Worm (Caenorhabditis elegans) whole organism, late embryonic: ENCODE results near the gene C01G10.10.
"Not testable (repeated sequence)": the region's sequence is repeated elsewhere in the genome, so short reads cannot be mapped to it uniquely, and the experiment has no call there.

ENCODE experiments used
- C38D4.7 ChIP-seq: fragments of 200-800 bp; sonication (Bioruptor generic); optimal IDR thresholded peaks from 2 replicates; lab custom pipeline; 2018; ENCODE audit warnings: mild to moderate bottlenecking, missing genetic modification characterization, moderate library complexity, missing compliant biosample characterization
- F13H6.1 ChIP-seq: sonication (generic microtip); optimal IDR thresholded peaks from 2 replicates; lab custom pipeline; 2016; ENCODE audit warnings: missing genetic modification characterization, missing compliant biosample characterization
- K09A11.1 ChIP-seq: sonication (generic microtip); optimal IDR thresholded peaks from 2 replicates; lab custom pipeline; 2017; ENCODE audit warnings: antibody characterized with exemption, mild to moderate bottlenecking, missing genetic modification characterization, missing compliant biosample characterization; ENCODE audit not compliant: insufficient read depth
- Y22D7AL.16 ChIP-seq: sonication (generic microtip); optimal IDR thresholded peaks from 2 replicates; lab custom pipeline; 2016; ENCODE audit warnings: missing genetic modification characterization, missing compliant biosample characterization
- ahr-1 ChIP-seq: sonication (generic microtip); optimal IDR thresholded peaks from 2 replicates; lab custom pipeline; 2016; ENCODE audit warnings: missing genetic modification characterization, missing compliant biosample characterization
- ceh-18 ChIP-seq: sonication (generic microtip); optimal IDR thresholded peaks from 2 replicates; lab custom pipeline; 2016; ENCODE audit warnings: missing genetic modification characterization, missing compliant biosample characterization
- ceh-2 ChIP-seq: sonication (generic microtip); optimal IDR thresholded peaks from 2 replicates; lab custom pipeline; 2016; ENCODE audit warnings: missing genotype, missing genetic modification characterization, missing compliant biosample characterization
- ceh-22 ChIP-seq: sonication (generic microtip); optimal IDR thresholded peaks from 2 replicates; lab custom pipeline; 2017; ENCODE audit warnings: missing biosample characterization, missing genetic modification characterization
- ceh-24 ChIP-seq: sonication (generic microtip); optimal IDR thresholded peaks from 2 replicates; lab custom pipeline; 2016; ENCODE audit warnings: mild to moderate bottlenecking, missing genetic modification characterization, missing compliant biosample characterization
- ceh-30 ChIP-seq: fragments of 150-350 bp; optimal IDR thresholded peaks from 2 replicates; lab custom pipeline; 2014; ENCODE audit warnings: missing biosample characterization, missing genetic modification characterization
- ceh-31 ChIP-seq: sonication (generic microtip); optimal IDR thresholded peaks from 2 replicates; lab custom pipeline; 2016; ENCODE audit warnings: missing genetic modification characterization, missing compliant biosample characterization
- ceh-34 ChIP-seq: sonication (generic microtip); optimal IDR thresholded peaks from 2 replicates; lab custom pipeline; 2016; ENCODE audit warnings: mild to moderate bottlenecking, missing genetic modification characterization, missing compliant biosample characterization
- ceh-45 ChIP-seq: fragments of 200-800 bp; sonication (Bioruptor generic); IDR thresholded peaks from 2 replicates; pipeline ENCODE4 v1.3.6; 2022; ENCODE audit warnings: missing genetic modification reagents, missing genetic modification characterization, missing compliant biosample characterization
- ceh-48 ChIP-seq: sonication (generic microtip); optimal IDR thresholded peaks from 2 replicates; lab custom pipeline; 2016; ENCODE audit warnings: missing genetic modification characterization, inconsistent platforms, missing compliant biosample characterization
- ceh-6 ChIP-seq: fragments of 200-800 bp; sonication (Bioruptor generic); optimal IDR thresholded peaks from 2 replicates; lab custom pipeline; 2018; ENCODE audit warnings: mild to moderate bottlenecking, missing genetic modification characterization, missing compliant biosample characterization
- dmd-4 ChIP-seq: sonication (generic microtip); optimal IDR thresholded peaks from 2 replicates; lab custom pipeline; 2016; ENCODE audit warnings: borderline replicate concordance, missing genetic modification characterization, missing compliant biosample characterization
- dve-1 ChIP-seq: sonication (generic microtip); optimal IDR thresholded peaks from 2 replicates; lab custom pipeline; 2017; ENCODE audit warnings: antibody characterized with exemption, mild to moderate bottlenecking, missing genetic modification characterization, missing compliant biosample characterization
- ets-4 ChIP-seq: sonication (generic microtip); optimal IDR thresholded peaks from 2 replicates; lab custom pipeline; 2016; ENCODE audit warnings: missing genetic modification characterization, missing compliant biosample characterization
- fkh-10 ChIP-seq: fragments of 150-350 bp; optimal IDR thresholded peaks from 2 replicates; lab custom pipeline; 2014; ENCODE audit warnings: missing biosample characterization, missing genetic modification reagents, missing genetic modification characterization
- fkh-6 ChIP-seq: sonication (generic microtip); optimal IDR thresholded peaks from 2 replicates; lab custom pipeline; 2016; ENCODE audit warnings: missing genetic modification characterization, missing compliant biosample characterization
- hlh-30 ChIP-seq: sonication (generic microtip); optimal IDR thresholded peaks from 2 replicates; lab custom pipeline; 2017; ENCODE audit warnings: antibody characterized with exemption, missing genetic modification characterization, missing compliant biosample characterization; ENCODE audit not compliant: insufficient read depth
- hlh-8 ChIP-seq: sonication (generic microtip); optimal IDR thresholded peaks from 2 replicates; lab custom pipeline; 2016; ENCODE audit warnings: missing genotype, missing genetic modification characterization, missing compliant biosample characterization
- lim-6 ChIP-seq: sonication (generic microtip); optimal IDR thresholded peaks from 2 replicates; lab custom pipeline; 2016; ENCODE audit warnings: missing genetic modification characterization, missing compliant biosample characterization
- lin-11 ChIP-seq: fragments of 200-800 bp; sonication (Bioruptor generic); optimal IDR thresholded peaks from 2 replicates; lab custom pipeline; 2018; ENCODE audit warnings: mild to moderate bottlenecking, missing genetic modification characterization, missing compliant biosample characterization
- nfya-1 ChIP-seq: sonication (generic microtip); optimal IDR thresholded peaks from 2 replicates; lab custom pipeline; 2017; ENCODE audit warnings: missing genetic modification characterization, mild to moderate bottlenecking, missing compliant biosample characterization, antibody characterized with exemption, moderate library complexity
- nhr-11 ChIP-seq: fragments of 150-350 bp; optimal IDR thresholded peaks from 2 replicates; lab custom pipeline; 2014; ENCODE audit warnings: missing biosample characterization, missing genetic modification characterization
- nhr-232 ChIP-seq: sonication (generic microtip); optimal IDR thresholded peaks from 2 replicates; lab custom pipeline; 2016; ENCODE audit warnings: missing genetic modification characterization, missing compliant biosample characterization
- npax-4 ChIP-seq: sonication (generic microtip); optimal IDR thresholded peaks from 2 replicates; lab custom pipeline; 2016; ENCODE audit warnings: missing genetic modification characterization, missing compliant biosample characterization
- odd-2 ChIP-seq: sonication (generic microtip); optimal IDR thresholded peaks from 2 replicates; lab custom pipeline; 2017; ENCODE audit warnings: antibody characterized with exemption, mild to moderate bottlenecking, missing genetic modification characterization, missing compliant biosample characterization
- pha-2 ChIP-seq: sonication (generic microtip); optimal IDR thresholded peaks from 2 replicates; lab custom pipeline; 2017; ENCODE audit warnings: mild to moderate bottlenecking, missing genetic modification characterization, missing compliant biosample characterization
- pqm-1 ChIP-seq: sonication (generic microtip); optimal IDR thresholded peaks from 2 replicates; lab custom pipeline; 2016; ENCODE audit warnings: missing genetic modification characterization, missing compliant biosample characterization
- pros-1 ChIP-seq: fragments of 150-350 bp; optimal IDR thresholded peaks from 2 replicates; lab custom pipeline; 2014; ENCODE audit warnings: missing biosample characterization, missing genetic modification reagents, missing genetic modification characterization
- ref-2 ChIP-seq: sonication (generic microtip); optimal IDR thresholded peaks from 2 replicates; lab custom pipeline; 2016; ENCODE audit warnings: missing genetic modification characterization, missing compliant biosample characterization
- syd-9 ChIP-seq: sonication (generic microtip); optimal IDR thresholded peaks from 2 replicates; lab custom pipeline; 2016; ENCODE audit warnings: mild to moderate bottlenecking, missing genetic modification characterization, moderate library complexity, missing compliant biosample characterization
- tbx-7 ChIP-seq: sonication (generic microtip); optimal IDR thresholded peaks from 2 replicates; lab custom pipeline; 2016; ENCODE audit warnings: missing genotype, missing genetic modification characterization, missing compliant biosample characterization
- unc-3 ChIP-seq, 2 experiments: fragments of 200-800 bp in 1 of 2; sonication (Bioruptor generic) in 1 of 2; sonication (generic microtip) in 1 of 2; conservative IDR thresholded peaks in 1 of 2; optimal IDR thresholded peaks in 1 of 2; 2 replicates each; pipeline versions ENCODE4 v1.3.6 to Lab custom; 2016 to 2022; ENCODE audit warnings: missing compliant biosample characterization in 2 of 2, missing genetic modification characterization in 2 of 2, missing genetic modification reagents in 1 of 2
- unc-86 ChIP-seq: sonication (generic microtip); optimal IDR thresholded peaks from 2 replicates; lab custom pipeline; 2016; ENCODE audit warnings: missing genetic modification characterization, missing compliant biosample characterization
- zip-5 ChIP-seq: sonication (generic microtip); optimal IDR thresholded peaks from 2 replicates; lab custom pipeline; 2016; ENCODE audit warnings: missing genetic modification characterization, missing compliant biosample characterization
- ztf-16 ChIP-seq: sonication (generic microtip); optimal IDR thresholded peaks from 2 replicates; lab custom pipeline; 2017; ENCODE audit warnings: missing genetic modification characterization, missing compliant biosample characterization

The C01G10.10 gene

DNA sequence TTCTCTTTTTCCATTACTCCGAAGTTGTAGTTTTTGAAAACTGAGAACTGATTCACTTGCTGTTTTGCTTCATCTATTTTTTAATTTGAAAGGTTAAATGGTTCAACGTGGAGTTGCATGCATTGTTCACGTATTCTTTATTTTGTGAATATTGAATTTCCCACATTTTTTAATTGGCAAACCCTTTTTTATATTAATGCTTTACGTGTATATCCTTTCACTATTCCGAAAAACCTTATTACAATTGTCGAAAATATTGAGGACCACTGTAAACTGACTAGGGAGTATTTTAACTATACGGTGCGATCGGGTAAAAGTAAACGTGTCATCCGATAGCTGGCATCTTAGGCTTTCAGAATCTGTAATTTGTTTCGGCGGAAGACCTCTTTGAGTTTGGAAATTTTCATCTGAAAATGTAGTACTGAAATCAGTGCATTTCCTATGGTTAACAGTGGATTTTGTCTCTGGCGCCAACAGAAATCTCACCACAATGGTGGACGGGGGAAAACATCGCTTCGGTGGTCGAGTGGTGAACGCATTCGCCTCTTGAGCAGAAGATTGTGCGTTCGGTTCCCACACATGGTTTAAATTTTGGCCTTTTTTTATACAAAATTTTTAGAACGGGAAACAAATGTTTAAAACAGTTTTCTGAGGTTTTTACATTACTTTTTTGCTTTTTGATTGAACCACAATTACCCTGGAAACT lies 23.8 kb upstream of the C01G10.10 start, which contains the start of gene C01G10.14:
TSS of gene C01G10.14 (minus strand) at position 51 of the 706 bp plus-strand sequence.
- TF ChIP-seq ceh-45 (GFP tag; lab: Robert Waterston, UW); fkh-6 (tag; lab: Kevin White, UChicago); pros-1 (tag; lab: Kevin White, UChicago): not testable (repeated sequence)

DNA sequence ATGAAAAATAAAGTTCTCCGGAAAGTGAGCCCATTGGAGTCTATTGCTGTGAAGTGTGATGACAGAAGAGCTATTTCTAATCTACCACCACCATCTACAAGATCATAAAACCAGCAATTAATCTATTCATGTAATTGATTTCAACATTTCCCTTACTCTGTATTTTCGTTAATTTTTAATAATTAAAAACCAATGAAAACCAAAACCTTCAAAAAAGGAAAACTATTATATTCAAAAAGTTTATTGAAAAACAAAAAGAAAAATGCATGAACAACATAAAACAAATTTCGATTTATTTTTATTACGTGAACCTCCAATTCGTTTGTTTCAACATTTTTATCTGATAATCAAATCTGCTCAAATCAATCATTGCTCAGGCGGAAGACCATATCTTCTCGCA lies 17.2 kb upstream of the C01G10.10 start, which contains the start of gene C01G10.1:
TSS of gene C01G10.1 (plus strand) at position 301 of the 400 bp plus-strand sequence.
- TF ChIP-seq nhr-11 (tag; lab: Kevin White, UChicago) = no peak
- no peak for TF ChIP-seq C38D4.7 (GFP tag; lab: Kevin White, UChicago)
- TF ChIP-seq nhr-232 (tag; lab: Kevin White, UChicago) = no peak
- TF ChIP-seq ceh-24 (tag; lab: Kevin White, UChicago) = no peak
- no peak for TF ChIP-seq odd-2
- TF ChIP-seq pha-2 (tag; lab: Kevin White, UChicago) = no peak
- no peak for TF ChIP-seq ceh-2 (tag; lab: Kevin White, UChicago)
- TF ChIP-seq ztf-16 = no peak
- TF ChIP-seq dmd-4 (tag; lab: Kevin White, UChicago) = no peak
- TF ChIP-seq nfya-1 (tag; lab: Kevin White, UChicago) = no peak
- no peak for TF ChIP-seq ceh-6 (GFP tag; lab: Kevin White, UChicago)
- TF ChIP-seq ceh-30 = no peak
- TF ChIP-seq pros-1 (tag; lab: Kevin White, UChicago) = no peak
- no peak for TF ChIP-seq pqm-1 (tag; lab: Kevin White, UChicago)
- TF ChIP-seq ceh-22 (tag; lab: Kevin White, UChicago) = no peak
- TF ChIP-seq lim-6 = no peak
- no peak for TF ChIP-seq unc-3 (GFP tag; conservative IDR thresholded peaks at IDR 0.05; lab: Robert Waterston, UW)
- no peak for TF ChIP-seq unc-3 (tag; optimal IDR thresholded peaks at IDR 0.05; lab: Kevin White, UChicago)
- TF ChIP-seq ref-2 = no peak

DNA sequence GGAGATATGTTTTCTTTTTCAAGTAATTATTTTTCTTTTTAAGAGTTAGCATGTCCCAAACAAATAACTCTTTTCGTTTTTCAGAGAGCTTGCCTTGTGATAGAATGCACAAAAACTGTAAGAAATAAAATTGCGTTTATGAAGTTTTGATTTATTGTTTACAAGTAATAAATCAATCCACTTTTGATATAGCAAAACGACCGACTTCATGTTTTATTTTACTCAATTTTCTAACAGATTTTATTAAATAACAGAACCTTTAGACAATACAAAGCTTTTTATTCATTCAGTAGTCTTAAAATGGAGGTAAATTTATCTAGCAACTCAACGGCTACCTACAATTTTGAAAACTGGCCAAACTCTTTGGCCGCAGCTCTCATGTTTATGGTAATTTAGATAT lies 12.5 kb upstream of the C01G10.10 start, which contains the start of gene srx-78:
TSS of gene srx-78 (plus strand) at position 301 of the 400 bp plus-strand sequence.
- no peak for TF ChIP-seq unc-86 (tag; lab: Kevin White, UChicago)
- TF ChIP-seq ceh-22 (tag; lab: Kevin White, UChicago) = no peak
- TF ChIP-seq tbx-7 (tag; lab: Kevin White, UChicago) = no peak
- no peak for TF ChIP-seq lin-11 (tag; lab: Kevin White, UChicago)
- no peak for TF ChIP-seq syd-9 (tag; lab: Kevin White, UChicago)
- no peak for TF ChIP-seq hlh-30 (tag; lab: Kevin White, UChicago)
- no peak for TF ChIP-seq npax-4 (tag; lab: Kevin White, UChicago)
- TF ChIP-seq ceh-48 = no peak
- no peak for TF ChIP-seq ceh-45 (GFP tag; lab: Robert Waterston, UW)
- no peak for TF ChIP-seq K09A11.1 (tag; lab: Kevin White, UChicago)
- TF ChIP-seq F13H6.1 (tag; lab: Kevin White, UChicago) = no peak
- no peak for TF ChIP-seq ceh-34 (tag; lab: Kevin White, UChicago)
- no peak for TF ChIP-seq dve-1 (tag; lab: Kevin White, UChicago)
- TF ChIP-seq ceh-2 (tag; lab: Kevin White, UChicago) = no peak
- no peak for TF ChIP-seq ceh-18 (tag; lab: Kevin White, UChicago)

ce11 chrV:15092666-15093065 lies 10.4 kb upstream of the C01G10.10 start, which contains the start of gene txt-12:
TSS of gene txt-12 (plus strand) at chrV:15092966.
- no peak for TF ChIP-seq Y22D7AL.16 (tag; lab: Kevin White, UChicago)
- TF ChIP-seq ztf-16 = no peak
- no peak for TF ChIP-seq ets-4 (tag; lab: Kevin White, UChicago)
- TF ChIP-seq ahr-1 (tag; lab: Kevin White, UChicago) = no peak
- no peak for TF ChIP-seq fkh-10 (GFP tag; lab: Kevin White, UChicago)
- TF ChIP-seq zip-5 (tag; lab: Kevin White, UChicago) = no peak
- no peak for TF ChIP-seq ceh-31 (tag; lab: Kevin White, UChicago)
- no peak for TF ChIP-seq lin-11 (tag; lab: Kevin White, UChicago)
- no peak for TF ChIP-seq hlh-8 (tag; lab: Kevin White, UChicago)
- TF ChIP-seq ceh-30 = no peak
- no peak for TF ChIP-seq dmd-4 (tag; lab: Kevin White, UChicago)
- TF ChIP-seq ceh-6 (GFP tag; lab: Kevin White, UChicago) = no peak
- TF ChIP-seq, all 69 proteins: peak for 0
